Fruit fly (Drosophila melanogaster) whole organism, embryonic: Measurements from ENCODE around the gene CG43402.

Experiments
- Atf-2 ChIP-seq: fragments of 200-800 bp; sonication (Bioruptor generic); optimal IDR thresholded peaks from 2 replicates; lab custom pipeline; 2016; ENCODE audit warnings: missing biosample characterization, missing genetic modification characterization
- BtbVII ChIP-seq: fragments of 200-800 bp; sonication (Bioruptor generic); optimal IDR thresholded peaks from 3 replicates; lab custom pipeline; 2017; ENCODE audit warnings: missing biosample characterization, mild to moderate bottlenecking, missing genetic modification characterization
- CG10209 ChIP-seq: fragments of 200-800 bp; sonication (Bioruptor generic); optimal IDR thresholded peaks from 3 replicates; lab custom pipeline; 2017; ENCODE audit warnings: missing biosample characterization, mild to moderate bottlenecking, missing genetic modification characterization, missing genetic modification reagents
- CG10366 ChIP-seq: fragments of 200-800 bp; sonication (Bioruptor generic); IDR thresholded peaks from 2 replicates; pipeline ENCODE4 v1.3.6; 2022; ENCODE audit warnings: missing biosample characterization, missing genetic modification characterization
- CG10431 ChIP-seq: fragments of 200-800 bp; sonication (Bioruptor generic); optimal IDR thresholded peaks from 3 replicates; lab custom pipeline; 2018; ENCODE audit warnings: missing biosample characterization, mild to moderate bottlenecking, missing genetic modification characterization
- CG11560 ChIP-seq: fragments of 200-800 bp; sonication (Bioruptor generic); IDR thresholded peaks from 3 replicates; pipeline ENCODE4 v1.3.6; 2022; ENCODE audit warnings: missing biosample characterization, missing genetic modification characterization
- CG12219 ChIP-seq: fragments of 200-800 bp; sonication (Bioruptor generic); optimal IDR thresholded peaks from 3 replicates; lab custom pipeline; 2018; ENCODE audit warnings: missing biosample characterization, mild to moderate bottlenecking, missing genetic modification characterization
- CG12769 ChIP-seq: fragments of 200-800 bp; sonication (Bioruptor generic); optimal IDR thresholded peaks from 2 replicates; lab custom pipeline; 2019; ENCODE audit warnings: missing biosample characterization, mild to moderate bottlenecking, missing genetic modification characterization, moderate library complexity
- CG13296 ChIP-seq: fragments of 200-800 bp; sonication (Bioruptor generic); optimal IDR thresholded peaks from 3 replicates; lab custom pipeline; 2018; ENCODE audit warnings: missing biosample characterization, mild to moderate bottlenecking, missing genetic modification characterization
- CG14014 ChIP-seq: fragments of 200-800 bp; sonication (Bioruptor generic); IDR thresholded peaks from 2 replicates; pipeline ENCODE4 v1.3.6; 2022; ENCODE audit warnings: missing biosample characterization, missing genetic modification characterization
- CG14441 ChIP-seq: fragments of 200-800 bp; sonication (Bioruptor generic); IDR thresholded peaks from 2 replicates; pipeline ENCODE4 v1.3.6; 2022; ENCODE audit warnings: missing biosample characterization, missing genetic modification characterization
- CG1603 ChIP-seq: fragments of 200-800 bp; sonication (Bioruptor generic); optimal IDR thresholded peaks from 2 replicates; lab custom pipeline; 2019; ENCODE audit warnings: missing biosample characterization, mild to moderate bottlenecking, missing genetic modification characterization, moderate library complexity
- CG16815 ChIP-seq: fragments of 200-800 bp; sonication (Bioruptor generic); optimal IDR thresholded peaks from 3 replicates; lab custom pipeline; 2017; ENCODE audit warnings: missing biosample characterization, mild to moderate bottlenecking, missing genetic modification characterization
- CG18599 ChIP-seq: fragments of 200-800 bp; sonication (Bioruptor generic); optimal IDR thresholded peaks from 3 replicates; lab custom pipeline; 2017; ENCODE audit warnings: missing biosample characterization, missing genetic modification characterization, mild to moderate bottlenecking, moderate library complexity, missing genetic modification reagents
- CG2120 ChIP-seq: fragments of 200-800 bp; sonication (Bioruptor generic); optimal IDR thresholded peaks from 3 replicates; lab custom pipeline; 2016; ENCODE audit warnings: missing biosample characterization, missing genetic modification characterization
- CG2678 ChIP-seq: fragments of 200-800 bp; sonication (Bioruptor generic); optimal IDR thresholded peaks from 3 replicates; lab custom pipeline; 2019; ENCODE audit warnings: missing biosample characterization, mild to moderate bottlenecking, missing genetic modification characterization, moderate library complexity
- CG3065 ChIP-seq: fragments of 200-800 bp; sonication (Bioruptor generic); optimal IDR thresholded peaks from 2 replicates; lab custom pipeline; 2016; ENCODE audit warnings: missing biosample characterization, missing genetic modification characterization
- CG32532 ChIP-seq: fragments of 200-800 bp; sonication (Bioruptor generic); IDR thresholded peaks from 2 replicates; pipeline ENCODE4 v1.3.6; 2022; ENCODE audit warnings: missing biosample characterization, missing genetic modification characterization
- CG34224 ChIP-seq: fragments of 200-800 bp; sonication (Bioruptor generic); IDR thresholded peaks from 3 replicates; pipeline ENCODE4 v1.3.6; 2022; ENCODE audit warnings: missing biosample characterization, missing genetic modification characterization; ENCODE audit not compliant: partially characterized antibody
- CG6765 ChIP-seq: fragments of 200-800 bp; sonication (Bioruptor generic); optimal IDR thresholded peaks from 3 replicates; lab custom pipeline; 2017; ENCODE audit warnings: missing biosample characterization, mild to moderate bottlenecking, missing genetic modification characterization
- CG8359 ChIP-seq: fragments of 200-800 bp; sonication (Bioruptor generic); optimal IDR thresholded peaks from 2 replicates; lab custom pipeline; 2017; ENCODE audit warnings: missing biosample characterization, mild to moderate bottlenecking, missing genetic modification characterization, borderline replicate concordance
- CG8478 ChIP-seq: fragments of >200 bp; optimal IDR thresholded peaks from 2 replicates; lab custom pipeline; 2018
- CG9727 ChIP-seq: fragments of 200-800 bp; sonication (Bioruptor generic); optimal IDR thresholded peaks from 3 replicates; lab custom pipeline; 2017; ENCODE audit warnings: missing biosample characterization, mild to moderate bottlenecking, missing genetic modification characterization
- CrebB ChIP-seq: fragments of 200-800 bp; sonication (Bioruptor generic); optimal IDR thresholded peaks from 3 replicates; lab custom pipeline; 2018; ENCODE audit warnings: missing biosample characterization, mild to moderate bottlenecking, missing genetic modification characterization
- Dref ChIP-seq: fragments of 200-800 bp; sonication (Bioruptor generic); IDR thresholded peaks from 2 replicates; pipeline ENCODE4 v1.3.6; 2022; ENCODE audit warnings: missing biosample characterization, missing genetic modification characterization
- Hmr ChIP-seq: fragments of 200-800 bp; sonication (Bioruptor generic); optimal IDR thresholded peaks from 3 replicates; lab custom pipeline; 2017; ENCODE audit warnings: mild to moderate bottlenecking, missing biosample characterization, missing genetic modification reagents, missing genetic modification characterization
- Med ChIP-seq: fragments of 200-800 bp; sonication (Bioruptor generic); peaks from one replicate; lab custom pipeline; 2016; ENCODE audit warnings: missing biosample characterization, missing genetic modification characterization, mild to moderate bottlenecking, inconsistent platforms, moderate library complexity
- NC2α ChIP-seq: fragments of 200-800 bp; sonication (Bioruptor generic); optimal IDR thresholded peaks from 2 replicates; lab custom pipeline; 2016; ENCODE audit warnings: missing biosample characterization, missing genetic modification characterization
- Nf-YA ChIP-seq: fragments of 200-800 bp; sonication (Bioruptor generic); IDR thresholded peaks from 2 replicates; pipeline ENCODE4 v1.3.6; 2022; ENCODE audit warnings: missing biosample characterization, missing genetic modification characterization
- Rfx ChIP-seq: fragments of 200-800 bp; sonication (Bioruptor generic); IDR thresholded peaks from 2 replicates; pipeline ENCODE4 v1.3.6; 2022; ENCODE audit warnings: missing biosample characterization, missing genetic modification characterization
- Sox102F ChIP-seq: fragments of 200-800 bp; sonication (Bioruptor generic); optimal IDR thresholded peaks from 2 replicates; lab custom pipeline; 2018; ENCODE audit warnings: missing biosample characterization, mild to moderate bottlenecking, missing genetic modification characterization, moderate library complexity
- Tbp ChIP-seq: fragments of >200 bp; optimal IDR thresholded peaks from 2 replicates; lab custom pipeline; 2018; ENCODE audit warnings: missing biosample characterization, missing genetic modification characterization
- Trl ChIP-seq, 3 experiments: fragments of >200 bp in 2 of 3; fragments of 200-800 bp in 1 of 3; sonication (Bioruptor generic) in 1 of 3; optimal IDR thresholded peaks; 2 replicates in 1 of 3; 3 replicates in 2 of 3; lab custom pipeline; 2016 to 2017; ENCODE audit warnings: missing biosample characterization in 1 of 3, missing genetic modification characterization in 1 of 3
- Xrp1 ChIP-seq: fragments of 200-800 bp; sonication (Bioruptor generic); IDR thresholded peaks from 2 replicates; pipeline ENCODE4 v1.3.6; 2022; ENCODE audit warnings: missing biosample characterization, missing genetic modification characterization
- cg ChIP-seq: fragments of 200-800 bp; sonication (Bioruptor generic); optimal IDR thresholded peaks from 3 replicates; lab custom pipeline; 2019; ENCODE audit warnings: missing biosample characterization, mild to moderate bottlenecking, missing genetic modification characterization, moderate library complexity
- ewg ChIP-seq: fragments of 200-800 bp; sonication (Bioruptor generic); optimal IDR thresholded peaks from 3 replicates; lab custom pipeline; 2017; ENCODE audit warnings: mild to moderate bottlenecking, missing biosample characterization, missing genetic modification reagents, missing genetic modification characterization
- eyg ChIP-seq: fragments of 200-800 bp; sonication (Bioruptor generic); optimal IDR thresholded peaks from 3 replicates; lab custom pipeline; 2016; ENCODE audit warnings: missing biosample characterization, missing genetic modification characterization
- ind ChIP-seq: fragments of 200-800 bp; sonication (Bioruptor generic); optimal IDR thresholded peaks from 3 replicates; lab custom pipeline; 2016; ENCODE audit warnings: missing biosample characterization, missing genetic modification characterization
- jigr1 ChIP-seq: fragments of 200-800 bp; sonication (Bioruptor generic); IDR thresholded peaks from 3 replicates; pipeline ENCODE4 v1.3.6; 2022; ENCODE audit warnings: missing biosample characterization, missing genetic modification characterization
- ken ChIP-seq: fragments of 200-800 bp; sonication (Bioruptor generic); IDR thresholded peaks from 3 replicates; pipeline ENCODE4 v1.3.6; 2022; ENCODE audit warnings: missing biosample characterization, missing genetic modification characterization
- klu ChIP-seq: fragments of 200-800 bp; sonication (Bioruptor generic); IDR thresholded peaks from 2 replicates; pipeline ENCODE4 v1.3.6; 2022; ENCODE audit warnings: missing biosample characterization, missing genetic modification characterization
- lab ChIP-seq: fragments of 200-800 bp; sonication (Bioruptor generic); optimal IDR thresholded peaks from 3 replicates; lab custom pipeline; 2017; ENCODE audit warnings: missing biosample characterization, missing genetic modification characterization, mild to moderate bottlenecking, moderate library complexity, missing genetic modification reagents
- lilli ChIP-seq: fragments of 200-800 bp; sonication (Bioruptor generic); optimal IDR thresholded peaks from 3 replicates; lab custom pipeline; 2016; ENCODE audit warnings: missing biosample characterization, missing genetic modification characterization
- row ChIP-seq: fragments of 200-800 bp; sonication (Bioruptor generic); IDR thresholded peaks from 3 replicates; pipeline ENCODE4 v1.3.6; 2022; ENCODE audit warnings: missing biosample characterization, missing genetic modification characterization
- sens ChIP-seq: fragments of 200-800 bp; sonication (Bioruptor generic); peaks from one replicate; lab custom pipeline; 2016; ENCODE audit warnings: missing biosample characterization, missing genetic modification characterization
- sima ChIP-seq: fragments of 200-800 bp; sonication (Bioruptor generic); optimal IDR thresholded peaks from 2 replicates; lab custom pipeline; 2016; ENCODE audit warnings: missing biosample characterization, missing genetic modification characterization
- sob ChIP-seq: fragments of 200-800 bp; sonication (Bioruptor generic); IDR thresholded peaks from 2 replicates; pipeline ENCODE4 v1.3.6; 2022; ENCODE audit warnings: missing biosample characterization, missing genetic modification characterization
- stc ChIP-seq: fragments of 200-800 bp; sonication (Bioruptor generic); IDR thresholded peaks from 2 replicates; pipeline ENCODE4 v1.3.6; 2022; ENCODE audit warnings: missing biosample characterization, missing genetic modification characterization
- tio ChIP-seq: fragments of 200-800 bp; sonication (Bioruptor generic); optimal IDR thresholded peaks from 2 replicates; lab custom pipeline; 2017; ENCODE audit warnings: missing biosample characterization, missing genetic modification characterization, inconsistent platforms
- twi ChIP-seq: fragments of 200-800 bp; optimal IDR thresholded peaks from 2 replicates; lab custom pipeline; 2019; ENCODE audit warnings: missing biosample characterization, mild to moderate bottlenecking, missing genetic modification characterization, moderate library complexity
- wek ChIP-seq: fragments of 200-800 bp; sonication (Bioruptor generic); optimal IDR thresholded peaks from 3 replicates; lab custom pipeline; 2018; ENCODE audit warnings: missing biosample characterization, mild to moderate bottlenecking, missing genetic modification characterization, moderate library complexity

The CG43402 gene

dm6 chr2L:1399434-1399833 lies 43.0 kb upstream of the CG43402 start (continued):
- TF ChIP-seq ind (GFP tag; lab: Kevin White, UChicago) (no peak), sima (GFP tag; lab: Kevin White, UChicago) (no peak), CG2678 (tag; lab: Kevin White, UChicago) (no peak), Dref (no peak), CG13296 (GFP tag; lab: Kevin White, UChicago) (no peak), Trl (optimal IDR thresholded peaks at IDR 0.05; lab: Kevin White, UChicago) (no peak), Trl (GFP tag; optimal IDR thresholded peaks at IDR 0.05; lab: Kevin White, UChicago) (no peak), sob (GFP tag; lab: Robert Waterston, UW) (no peak), CG11560 (tag; lab: Robert Waterston, UW) (no peak), tio (GFP tag; lab: Kevin White, UChicago) (no peak), CG8478 (lab: Kevin White, UChicago) (peak; percentile 85), Nf-YA (no peak), CG6765 (GFP tag; lab: Kevin White, UChicago) (no peak), cg (GFP tag; lab: Kevin White, UChicago) (peak; percentile 37), CG16815 (GFP tag; lab: Kevin White, UChicago) (no peak), CG12219 (no peak), ken (GFP tag; lab: Robert Waterston, UW) (no peak), Atf-2 (no peak)

- peak; percentile 42; the same call in 1 of the 2 replicates for TF ChIP-seq CG32532 (GFP tag; lab: Robert Waterston, UW)
- TF ChIP-seq CrebB (tag; lab: Kevin White, UChicago) = no peak
- peak; percentile 56 for TF ChIP-seq sens (GFP tag; lab: Kevin White, UChicago)
- TF ChIP-seq NC2α (GFP tag; lab: Kevin White, UChicago) = no peak
- TF ChIP-seq lilli (GFP tag; lab: Kevin White, UChicago) = peak; percentile 14
- TF ChIP-seq CG10209 (GFP tag; lab: Kevin White, UChicago) = no peak
- no peak for TF ChIP-seq CG8359 (GFP tag; lab: Kevin White, UChicago)
- TF ChIP-seq CG1603 (tag; lab: Kevin White, UChicago) = peak; percentile 4
- no peak for TF ChIP-seq CG10431
- TF ChIP-seq CG10366 (GFP tag; lab: Robert Waterston, UW) = peak; percentile 15; the same call in 1 of the 2 replicates
- TF ChIP-seq jigr1 (GFP tag; lab: Robert Waterston, UW) = no peak
- TF ChIP-seq CG14441 (GFP tag; lab: Robert Waterston, UW) = peak; percentile 22; the same call in 1 of the 2 replicates
- peak; percentile 88 for TF ChIP-seq twi
- TF ChIP-seq Hmr (GFP tag; lab: Kevin White, UChicago) = peak; percentile 6
- TF ChIP-seq CG34224 (GFP tag; lab: Robert Waterston, UW) = no peak
- TF ChIP-seq Xrp1 = peak; percentile 44; the same call in 1 of the 2 replicates
- 0 out of 2 replicates have a peak, but pooled peaks have one; percentile 43 for TF ChIP-seq stc (GFP tag; lab: Robert Waterston, UW)
- no peak for TF ChIP-seq eyg
- TF ChIP-seq ewg (GFP tag; lab: Kevin White, UChicago) = no peak
- peak; percentile 26; the same call in 1 of the 2 replicates for TF ChIP-seq CG14014 (GFP tag; lab: Robert Waterston, UW)
- peak; percentile 47 for TF ChIP-seq Med
- no peak for TF ChIP-seq Tbp (GFP tag; lab: Kevin White, UChicago)
- no peak for TF ChIP-seq klu (GFP tag; lab: Robert Waterston, UW)
- no peak for TF ChIP-seq wek
- TF ChIP-seq CG12769 (tag; lab: Kevin White, UChicago) = peak; percentile 6
- TF ChIP-seq lab = peak; percentile 33
- TF ChIP-seq row (GFP tag; lab: Robert Waterston, UW) = peak; percentile 54
- TF ChIP-seq Rfx (GFP tag; lab: Robert Waterston, UW) = peak; percentile 40
- TF ChIP-seq CG3065 (GFP tag; lab: Kevin White, UChicago) = no peak
- peak; percentile 0 for TF ChIP-seq CG2678 (tag; lab: Kevin White, UChicago)
- peak; percentile 18 for TF ChIP-seq CG2120 (GFP tag; lab: Kevin White, UChicago)
- TF ChIP-seq CG18599 (GFP tag; lab: Kevin White, UChicago) = peak; percentile 61
- TF ChIP-seq CG9727 = no peak
- peak; percentile 1 for TF ChIP-seq Sox102F (GFP tag; lab: Kevin White, UChicago)
- no peak for TF ChIP-seq BtbVII (GFP tag; lab: Kevin White, UChicago)
Observed at dm6 chr2L:1402728-1403127, 39.7 kb upstream of the CG43402 start.
